Fruit fly (Drosophila melanogaster): ENCODE data around the gene Or13a.

dm6 chrX:15940956-15941246 is 33.3 kb upstream of the Or13a start, which contains the start of gene CG8924:
- TF ChIP-seq CG1233 (GFP tag; optimal IDR thresholded peaks at IDR 0.05): no peak
- no peak for TF ChIP-seq nmo (GFP tag; optimal IDR thresholded peaks at IDR 0.05)
- TF ChIP-seq CG13624 (GFP tag; optimal IDR thresholded peaks at IDR 0.05): no peak
- TF ChIP-seq kah (GFP tag; optimal IDR thresholded peaks at IDR 0.05): no peak
- no peak for TF ChIP-seq pho (GFP tag; optimal IDR thresholded peaks at IDR 0.05)
- TF ChIP-seq CG9932 (GFP tag; IDR thresholded peaks at IDR 0.05): no peak

Data from whole organism, embryonic.